Worm (Caenorhabditis elegans) whole organism, L3 larva: ENCODE measurements around the gene haf-7.
"Not testable (repeated sequence)": the region's sequence is repeated elsewhere in the genome, so short reads cannot be mapped to it uniquely, and the experiment has no call there.

Source experiments
- aly-2 ChIP-seq: fragments of 150-350 bp; optimal IDR thresholded peaks from 2 replicates; lab custom pipeline; 2014; ENCODE audit warnings: missing biosample characterization, missing genetic modification characterization
- nhr-237 ChIP-seq: fragments of 150-350 bp; optimal IDR thresholded peaks from 2 replicates; lab custom pipeline; 2014; ENCODE audit warnings: missing biosample characterization, missing genetic modification characterization
- zag-1 ChIP-seq: fragments of 150-350 bp; optimal IDR thresholded peaks from 2 replicates; lab custom pipeline; 2014; ENCODE audit warnings: missing biosample characterization, missing genetic modification characterization

The haf-7 gene

DNA sequence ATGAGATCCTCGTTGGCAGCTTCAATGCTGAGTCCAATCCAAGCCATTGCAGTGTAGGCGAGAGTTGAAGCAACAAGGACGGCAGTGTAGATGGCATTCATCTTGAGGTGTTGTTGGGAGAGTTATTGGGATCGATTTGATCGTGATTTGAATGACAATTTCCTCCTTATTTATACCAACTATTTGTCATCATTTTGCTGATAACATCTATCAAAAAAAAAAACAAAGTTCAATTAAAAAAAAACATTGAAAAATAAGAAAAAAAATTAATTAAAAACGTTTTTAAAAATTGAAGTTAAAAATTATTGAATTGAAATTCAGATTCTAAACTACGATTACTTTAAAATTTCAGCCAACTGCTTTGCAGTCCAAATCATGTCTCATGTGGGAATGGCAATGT lies 53.9 kb downstream of the haf-7 start, which contains the start of gene nspa-8:
Gene nspa-8 (minus strand): TSS at position 101 of the 400 bp plus-strand sequence.
- TF ChIP-seq zag-1, nhr-237, aly-2: not testable (repeated sequence)
